Worm (Caenorhabditis elegans): ENCODE results near the gene cec-6.

ce11 chrIV:5514789-5515188 is 29.9 kb upstream of the cec-6 start:
- no peak for TF ChIP-seq ztf-11 (tag; optimal IDR thresholded peaks at IDR 0.05)
- no peak for TF ChIP-seq snpc-4 (tag; optimal IDR thresholded peaks at IDR 0.05)
- no peak for TF ChIP-seq skn-1 (tag; optimal IDR thresholded peaks at IDR 0.05)
- no peak for TF ChIP-seq egl-27 (tag; optimal IDR thresholded peaks at IDR 0.05)
- no peak for TF ChIP-seq nhr-76 (tag; optimal IDR thresholded peaks at IDR 0.05)

All from whole organism, L1 larva.